Worm (Caenorhabditis elegans) whole organism, young adult: Measurements from ENCODE around the gene sra-9.

Experiments
- B0019.2 ChIP-seq: fragments of 200-800 bp; sonication (Bioruptor generic); conservative IDR thresholded peaks from 2 replicates; pipeline ENCODE4 v1.3.6; 2022; ENCODE audit warnings: missing genetic modification reagents, missing genetic modification characterization, missing compliant biosample characterization
- F22D6.2 ChIP-seq: sonication (generic microtip); optimal IDR thresholded peaks from 2 replicates; lab custom pipeline; 2016; ENCODE audit warnings: mild to moderate bottlenecking, missing genetic modification characterization, missing compliant biosample characterization
- F33H1.4 ChIP-seq: fragments of 200-800 bp; sonication (Bioruptor generic); IDR thresholded peaks from 2 replicates; pipeline ENCODE4 v1.3.6; 2022; ENCODE audit warnings: missing genetic modification reagents, missing genetic modification characterization, missing compliant biosample characterization
- F37B4.10 ChIP-seq: fragments of 200-800 bp; sonication (Bioruptor generic); IDR thresholded peaks from 2 replicates; pipeline ENCODE4 v1.3.6; 2022; ENCODE audit warnings: missing genetic modification characterization, missing compliant biosample characterization
- K11D2.4 ChIP-seq: fragments of 200-800 bp; sonication (Bioruptor generic); IDR thresholded peaks from 2 replicates; pipeline ENCODE4 v1.3.6; 2022; ENCODE audit warnings: missing genetic modification reagents, missing genetic modification characterization, missing compliant biosample characterization
- T07F8.4 ChIP-seq: sonication (generic microtip); optimal IDR thresholded peaks from 2 replicates; lab custom pipeline; 2016; ENCODE audit warnings: mild to moderate bottlenecking, missing genetic modification characterization, moderate library complexity, missing compliant biosample characterization
- Y67H2A.10 ChIP-seq: fragments of 200-800 bp; sonication (Bioruptor generic); conservative IDR thresholded peaks from 2 replicates; pipeline ENCODE4 v1.3.6; 2022; ENCODE audit warnings: missing genetic modification reagents, missing genetic modification characterization, missing compliant biosample characterization
- aptf-3 ChIP-seq: fragments of 200-800 bp; sonication (Bioruptor generic); IDR thresholded peaks from 2 replicates; pipeline ENCODE4 v1.3.6; 2022; ENCODE audit warnings: missing genetic modification characterization, missing compliant biosample characterization
- atf-7 ChIP-seq: sonication (generic microtip); optimal IDR thresholded peaks from 2 replicates; lab custom pipeline; 2017; ENCODE audit warnings: mild to moderate bottlenecking, missing genetic modification characterization, missing compliant biosample characterization
- bed-2 ChIP-seq: fragments of 200-800 bp; sonication (Bioruptor generic); IDR thresholded peaks from 2 replicates; pipeline ENCODE4 v1.3.6; 2022; ENCODE audit warnings: missing genetic modification reagents, missing genetic modification characterization, missing compliant biosample characterization
- cebp-2 ChIP-seq: fragments of 200-800 bp; sonication (Bioruptor generic); IDR thresholded peaks from 2 replicates; pipeline ENCODE4 v1.3.6; 2022; ENCODE audit warnings: missing genetic modification characterization, missing compliant biosample characterization
- ceh-40 ChIP-seq: fragments of 200-800 bp; sonication (Bioruptor generic); IDR thresholded peaks from 2 replicates; pipeline ENCODE4 v1.3.6; 2022; ENCODE audit warnings: missing genetic modification characterization, missing compliant biosample characterization
- dpff-1 ChIP-seq: sonication (generic microtip); optimal IDR thresholded peaks from 2 replicates; lab custom pipeline; 2017; ENCODE audit warnings: mild to moderate bottlenecking, missing genetic modification characterization, missing compliant biosample characterization
- efl-1 ChIP-seq: fragments of 150-350 bp; optimal IDR thresholded peaks from 2 replicates; lab custom pipeline; 2014; ENCODE audit warnings: missing biosample characterization, missing genetic modification reagents, missing genetic modification characterization
- egl-18 ChIP-seq: fragments of 200-800 bp; sonication (Bioruptor generic); IDR thresholded peaks from 2 replicates; pipeline ENCODE4 v1.3.6; 2022; ENCODE audit warnings: missing genetic modification reagents, missing genetic modification characterization, missing compliant biosample characterization
- egrh-3 ChIP-seq: fragments of 200-800 bp; sonication (Bioruptor generic); IDR thresholded peaks from 2 replicates; pipeline ENCODE4 v1.3.6; 2022; ENCODE audit warnings: missing genetic modification reagents, missing genetic modification characterization, missing compliant biosample characterization
- him-1 ChIP-seq: sonication (generic microtip); optimal IDR thresholded peaks from 2 replicates; lab custom pipeline; 2016; ENCODE audit warnings: missing genotype, missing genetic modification reagents, missing genetic modification characterization, missing compliant biosample characterization
- hmg-1.2 ChIP-seq: fragments of 200-800 bp; sonication (Bioruptor generic); IDR thresholded peaks from 2 replicates; pipeline ENCODE4 v1.3.6; 2022; ENCODE audit warnings: missing genetic modification reagents, missing genetic modification characterization, missing compliant biosample characterization
- hsf-1 ChIP-seq: fragments of 200-800 bp; sonication (Bioruptor generic); IDR thresholded peaks from 2 replicates; pipeline ENCODE4 v1.3.6; 2022; ENCODE audit warnings: missing genetic modification reagents, missing genetic modification characterization, missing compliant biosample characterization
- let-526 ChIP-seq: fragments of 200-800 bp; sonication (Bioruptor generic); IDR thresholded peaks from 2 replicates; pipeline ENCODE4 v1.3.6; 2022; ENCODE audit warnings: missing genetic modification reagents, missing genetic modification characterization, missing compliant biosample characterization
- lin-26 ChIP-seq: fragments of 200-800 bp; sonication (Bioruptor generic); IDR thresholded peaks from 2 replicates; pipeline ENCODE4 v1.3.6; 2022; ENCODE audit warnings: missing genetic modification reagents, missing genetic modification characterization, missing compliant biosample characterization
- lir-1 ChIP-seq: fragments of 200-800 bp; sonication (Bioruptor generic); conservative IDR thresholded peaks from 2 replicates; pipeline ENCODE4 v1.3.6; 2022; ENCODE audit warnings: missing genetic modification reagents, missing genetic modification characterization, missing compliant biosample characterization
- lsl-1 ChIP-seq: fragments of 200-800 bp; sonication (Bioruptor generic); optimal IDR thresholded peaks from 2 replicates; lab custom pipeline; 2018; ENCODE audit warnings: mild to moderate bottlenecking, missing genetic modification characterization, moderate library complexity, missing compliant biosample characterization
- madf-10 ChIP-seq: sonication (generic microtip); optimal IDR thresholded peaks from 2 replicates; lab custom pipeline; 2016; ENCODE audit warnings: mild to moderate bottlenecking, missing genetic modification characterization, missing compliant biosample characterization
- madf-6 ChIP-seq: fragments of 200-800 bp; sonication (Bioruptor generic); IDR thresholded peaks from 2 replicates; pipeline ENCODE4 v1.3.6; 2022; ENCODE audit warnings: missing genetic modification reagents, missing genetic modification characterization, missing compliant biosample characterization
- mel-28 ChIP-seq: sonication (generic microtip); optimal IDR thresholded peaks from 2 replicates; lab custom pipeline; 2016; ENCODE audit warnings: borderline replicate concordance, mild to moderate bottlenecking, missing genetic modification characterization, missing compliant biosample characterization
- mxl-1 ChIP-seq: sonication (generic microtip); optimal IDR thresholded peaks from 2 replicates; lab custom pipeline; 2016; ENCODE audit warnings: missing genetic modification characterization, missing compliant biosample characterization
- nfya-1 ChIP-seq: sonication (generic microtip); optimal IDR thresholded peaks from 2 replicates; lab custom pipeline; 2017; ENCODE audit warnings: antibody characterized with exemption, missing compliant biosample characterization, missing genetic modification characterization, borderline replicate concordance; ENCODE audit not compliant: insufficient read depth
- nhr-120 ChIP-seq: fragments of 200-800 bp; sonication (Bioruptor generic); IDR thresholded peaks from 2 replicates; pipeline ENCODE4 v1.3.6; 2022; ENCODE audit warnings: missing genetic modification characterization, missing compliant biosample characterization
- nhr-179 ChIP-seq: sonication (generic microtip); optimal IDR thresholded peaks from 2 replicates; lab custom pipeline; 2016; ENCODE audit warnings: mild to moderate bottlenecking, missing genetic modification characterization, missing compliant biosample characterization
- nhr-80 ChIP-seq: sonication (generic microtip); optimal IDR thresholded peaks from 2 replicates; lab custom pipeline; 2016; ENCODE audit warnings: missing genetic modification characterization, missing compliant biosample characterization
- pha-4 ChIP-seq: fragments of 150-350 bp; sonication (generic microtip); optimal IDR thresholded peaks from 2 replicates; lab custom pipeline; 2014; ENCODE audit warnings: missing biosample characterization, missing genetic modification reagents, missing genetic modification characterization
- rec-8 ChIP-seq, 2 experiments: sonication (generic microtip); optimal IDR thresholded peaks; 2 replicates each; lab custom pipeline; 2016; ENCODE audit warnings: mild to moderate bottlenecking in 2 of 2, missing genetic modification characterization in 2 of 2, missing genetic modification reagents in 2 of 2, missing genotype in 2 of 2, missing biosample characterization in 1 of 2, missing compliant biosample characterization in 1 of 2, moderate library complexity in 1 of 2
- sdz-38 ChIP-seq: sonication (generic microtip); optimal IDR thresholded peaks from 2 replicates; lab custom pipeline; 2016; ENCODE audit warnings: missing genotype, missing genetic modification characterization, missing compliant biosample characterization
- sea-2 ChIP-seq: fragments of 200-800 bp; sonication (Bioruptor generic); IDR thresholded peaks from 2 replicates; pipeline ENCODE4 v1.3.6; 2022; ENCODE audit warnings: missing genetic modification characterization, missing compliant biosample characterization
- snpc-3.4 ChIP-seq: sonication (generic microtip); optimal IDR thresholded peaks from 2 replicates; lab custom pipeline; 2017; ENCODE audit warnings: missing genetic modification characterization, mild to moderate bottlenecking, missing compliant biosample characterization, antibody characterized with exemption, moderate library complexity, missing genotype, missing genetic modification reagents
- snpc-4 ChIP-seq, 5 experiments: fragments of 150-350 bp in 1 of 5; sonication (generic microtip) in 4 of 5; optimal IDR thresholded peaks; 2 replicates each; lab custom pipeline; 2014 to 2018; ENCODE audit warnings: missing genetic modification characterization in 5 of 5, missing biosample characterization in 3 of 5, antibody characterized with exemption in 2 of 5, mild to moderate bottlenecking in 2 of 5, missing compliant biosample characterization in 2 of 5, missing genotype in 2 of 5, moderate library complexity in 2 of 5, missing genetic modification reagents in 1 of 5
- somi-1 ChIP-seq: fragments of 200-800 bp; sonication (Bioruptor generic); optimal IDR thresholded peaks from 2 replicates; lab custom pipeline; 2018; ENCODE audit warnings: mild to moderate bottlenecking, missing genetic modification characterization, missing compliant biosample characterization
- tbp1 ChIP-seq: fragments of 200-800 bp; sonication (Bioruptor generic); optimal IDR thresholded peaks from 2 replicates; lab custom pipeline; 2018; ENCODE audit warnings: mild to moderate bottlenecking, missing genetic modification characterization, missing compliant biosample characterization
- tlf-1 ChIP-seq: fragments of 200-800 bp; sonication (Bioruptor generic); optimal IDR thresholded peaks from 2 replicates; lab custom pipeline; 2018; ENCODE audit warnings: mild to moderate bottlenecking, missing genetic modification characterization, missing compliant biosample characterization
- xnd-1 ChIP-seq: sonication (generic microtip); optimal IDR thresholded peaks from 2 replicates; lab custom pipeline; 2016; ENCODE audit warnings: missing genotype, missing genetic modification reagents, missing genetic modification characterization, missing compliant biosample characterization

Gene sra-9

ce11 chrII:9532011-9532410 is at the start of gene sra-9:
Gene sra-9, plus strand, starts transcription at chrII:9532311.
- TF ChIP-seq rec-8 (tag; optimal IDR thresholded peaks at IDR 0.05; lab: Kevin White, UChicago): no peak
- no peak for TF ChIP-seq nhr-179 (tag; lab: Kevin White, UChicago)
- no peak for TF ChIP-seq madf-10 (tag; lab: Kevin White, UChicago)
- no peak for TF ChIP-seq bed-2 (GFP tag; lab: Robert Waterston, UW)
- no peak for TF ChIP-seq B0019.2 (GFP tag; lab: Robert Waterston, UW)
- TF ChIP-seq dpff-1: no peak
- TF ChIP-seq mel-28 (tag; lab: Kevin White, UChicago): no peak
- TF ChIP-seq him-1 (tag; lab: Kevin White, UChicago): no peak
- TF ChIP-seq egrh-3 (GFP tag; lab: Robert Waterston, UW): no peak
- no peak for TF ChIP-seq somi-1 (GFP tag; lab: Kevin White, UChicago)
- TF ChIP-seq snpc-3.4 (tag; lab: Kevin White, UChicago): no peak
- TF ChIP-seq sdz-38 (tag; lab: Kevin White, UChicago): no peak
- TF ChIP-seq madf-6: no peak
- no peak for TF ChIP-seq sea-2 (GFP tag; lab: Robert Waterston, UW)
- TF ChIP-seq lin-26: no peak
- TF ChIP-seq cebp-2: no peak
- no peak for TF ChIP-seq lir-1 (GFP tag; lab: Robert Waterston, UW)

ce11 chrII:9482529-9482928 is 49.6 kb upstream of the sra-9 start:
- peak; percentile 16 for TF ChIP-seq nhr-80
- TF ChIP-seq atf-7: peak; percentile 29
- no peak for TF ChIP-seq mxl-1 (tag; lab: Kevin White, UChicago)
- TF ChIP-seq efl-1: no peak
- TF ChIP-seq pha-4 (tag; lab: Kevin White, UChicago): no peak

ce11 chrII:9483342-9483741 is 48.8 kb upstream of the sra-9 start:
- no peak for TF ChIP-seq nfya-1
- TF ChIP-seq aptf-3 (GFP tag; lab: Robert Waterston, UW): no peak
- TF ChIP-seq F33H1.4 (GFP tag; lab: Robert Waterston, UW): no peak
- TF ChIP-seq hsf-1: no peak
- TF ChIP-seq tlf-1: no peak
- TF ChIP-seq, all 124 proteins: peak for 0

ce11 chrII:9485081-9485730 is 46.9 kb upstream of the sra-9 start:
- TF ChIP-seq egrh-3 (GFP tag; lab: Robert Waterston, UW): no peak
- TF ChIP-seq egl-18 (GFP tag; lab: Robert Waterston, UW): no peak
- TF ChIP-seq lsl-1 (GFP tag; lab: Kevin White, UChicago): no peak

ce11 chrII:9487337-9487950 is 44.7 kb upstream of the sra-9 start, which contains the start of gene T19H5.4:
Gene T19H5.4, minus strand, starts transcription at chrII:9487387.
- TF ChIP-seq tbp1 (GFP tag; lab: Kevin White, UChicago) (peak; percentile 34), madf-10 (tag; lab: Kevin White, UChicago) (peak; percentile 14), Y67H2A.10 (GFP tag; lab: Robert Waterston, UW) (no peak), hmg-1.2 (GFP tag; lab: Robert Waterston, UW) (peak; percentile 53; the same call in 1 of the 2 replicates), ceh-40 (GFP tag; lab: Robert Waterston, UW) (no peak), sea-2 (GFP tag; lab: Robert Waterston, UW) (0 out of 2 replicates have a peak, but pooled peaks have one; percentile 30), let-526 (GFP tag; lab: Robert Waterston, UW) (0 out of 2 replicates have a peak, but pooled peaks have one; percentile 65), somi-1 (GFP tag; lab: Kevin White, UChicago) (peak; percentile 67), K11D2.4 (GFP tag; lab: Robert Waterston, UW) (peak; percentile 62; the same call in 1 of the 2 replicates), snpc-3.4 (tag; lab: Kevin White, UChicago) (no peak), T07F8.4 (tag; lab: Kevin White, UChicago) (no peak), nhr-120 (no peak), nhr-80 (peak; percentile 90), F37B4.10 (GFP tag; lab: Robert Waterston, UW) (no peak), madf-6 (no peak), snpc-4 (GFP tag; optimal IDR thresholded peaks at IDR 0.05; lab: Kevin White, UChicago) (no peak), snpc-4 (tag; optimal IDR thresholded peaks at IDR 0.05; lab: Kevin White, UChicago) (peak in 1 of 4 experiments; percentile 12), F22D6.2 (tag; lab: Kevin White, UChicago) (peak; percentile 20), xnd-1 (tag; lab: Kevin White, UChicago) (no peak)
